Worm (Caenorhabditis elegans) whole organism, mixed stage, embryonic: ENCODE measurements around the gene rpl-36.

Source experiments
- drap-1 ChIP-seq: fragments of 200-800 bp; sonication (Bioruptor generic); optimal IDR thresholded peaks from 3 replicates; lab custom pipeline; 2018; ENCODE audit warnings: mild to moderate bottlenecking, missing genetic modification characterization, missing compliant biosample characterization
- elt-1 ChIP-seq: sonication (generic microtip); optimal IDR thresholded peaks from 2 replicates; lab custom pipeline; 2017; ENCODE audit warnings: missing genetic modification characterization, mild to moderate bottlenecking, missing compliant biosample characterization, antibody characterized with exemption, moderate library complexity, borderline replicate concordance; ENCODE audit not compliant: insufficient read depth
- lin-13 ChIP-seq: fragments of 150-350 bp; optimal IDR thresholded peaks from 2 replicates; lab custom pipeline; 2014; ENCODE audit warnings: missing biosample characterization, missing genetic modification characterization

DNA sequence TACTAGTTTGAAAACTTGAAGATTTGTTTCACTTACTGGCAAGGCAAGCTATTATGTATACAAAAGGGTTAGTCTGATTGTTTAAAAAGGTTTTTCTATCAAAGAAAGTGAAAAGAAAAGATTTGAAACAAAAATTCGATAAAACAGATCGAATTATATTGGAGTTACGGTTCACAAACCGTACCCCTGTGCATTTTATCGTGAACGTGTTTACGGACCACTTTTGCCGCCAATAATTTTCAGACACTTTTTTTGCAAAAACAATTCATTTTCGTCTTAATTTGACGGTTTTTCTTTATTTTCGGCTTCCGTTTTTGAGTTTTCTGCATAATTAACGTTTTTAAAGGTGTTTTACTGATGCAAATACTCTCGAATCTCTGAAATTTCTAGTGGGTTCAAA, 14.8 kb upstream of the rpl-36 start:
- TF ChIP-seq lin-13 (tag; lab: Kevin White, UChicago): no peak
- TF ChIP-seq drap-1 (GFP tag; lab: Kevin White, UChicago): no peak
- TF ChIP-seq elt-1 (tag; lab: Kevin White, UChicago): no peak
